Worm (Caenorhabditis elegans): ENCODE results near the gene cec-2.

DNA sequence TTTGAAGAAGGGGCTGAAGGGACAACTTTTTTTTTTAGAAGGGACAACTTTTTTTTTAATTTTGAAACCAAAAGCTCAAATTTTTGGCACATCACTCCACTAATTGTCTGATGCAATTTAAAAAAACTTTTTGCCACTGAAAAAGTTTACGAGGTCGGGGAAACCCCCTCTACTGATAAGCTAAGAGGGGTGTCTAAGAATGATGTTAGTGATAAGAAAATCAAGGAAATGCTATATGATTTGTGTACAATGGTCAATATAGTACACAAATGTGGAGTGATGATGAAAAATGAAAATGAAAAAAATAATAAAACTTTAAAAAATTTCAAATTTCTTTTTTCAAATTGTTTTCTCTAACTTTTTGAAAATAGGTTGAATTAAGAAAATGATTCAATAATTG, 22.9 kb upstream of the cec-2 start:
- TF ChIP-seq ceh-82 (tag; optimal IDR thresholded peaks at IDR 0.05) (no peak), aly-2 (tag; optimal IDR thresholded peaks at IDR 0.05) (no peak)

Measured in whole organism, L1 larva.